Worm (Caenorhabditis elegans): Measurements from ENCODE around the gene Y73B3A.1.

DNA sequence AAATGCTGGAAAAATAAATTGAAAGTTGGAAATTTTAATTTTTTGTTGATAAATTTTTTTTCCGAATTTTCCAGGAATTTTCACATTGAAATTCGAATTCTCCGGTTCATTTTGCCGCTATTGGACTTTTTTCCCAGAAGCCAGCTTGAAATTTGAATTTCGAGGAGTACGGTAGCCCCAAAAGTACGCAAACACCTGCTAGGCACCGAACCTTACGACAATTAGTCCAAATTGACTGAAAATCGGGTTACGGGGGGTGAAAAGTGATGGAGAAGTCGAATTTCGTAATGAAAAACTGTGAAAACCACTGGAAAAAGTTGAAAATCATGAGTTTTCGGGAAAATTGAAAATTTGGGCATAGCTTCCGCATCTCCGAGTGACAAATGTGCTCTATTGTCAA lies 36.5 kb downstream of the Y73B3A.1 start:
- TF ChIP-seq K09A11.1 (tag; optimal IDR thresholded peaks at IDR 0.05; ENCODE audit: insufficient read depth), result no peak
- no peak for TF ChIP-seq pag-3 (tag; optimal IDR thresholded peaks at IDR 0.05; ENCODE audit: borderline replicate concordance)
- TF ChIP-seq ceh-9 (tag; optimal IDR thresholded peaks at IDR 0.05), result no peak
- no peak for TF ChIP-seq pqm-1 (tag; optimal IDR thresholded peaks at IDR 0.05)
- no peak for TF ChIP-seq ceh-48 (tag; optimal IDR thresholded peaks at IDR 0.05)
- TF ChIP-seq hlh-8 (tag; optimal IDR thresholded peaks at IDR 0.05), result no peak
- no peak for TF ChIP-seq F13H6.1 (tag; optimal IDR thresholded peaks at IDR 0.05)
- TF ChIP-seq pax-1 (tag; optimal IDR thresholded peaks at IDR 0.05), result no peak
